Fruit fly (Drosophila melanogaster): ENCODE results near the gene CG45071.
A peak's percentile ranks its signal among the peaks of the same experiment; 100 is the strongest.

DNA sequence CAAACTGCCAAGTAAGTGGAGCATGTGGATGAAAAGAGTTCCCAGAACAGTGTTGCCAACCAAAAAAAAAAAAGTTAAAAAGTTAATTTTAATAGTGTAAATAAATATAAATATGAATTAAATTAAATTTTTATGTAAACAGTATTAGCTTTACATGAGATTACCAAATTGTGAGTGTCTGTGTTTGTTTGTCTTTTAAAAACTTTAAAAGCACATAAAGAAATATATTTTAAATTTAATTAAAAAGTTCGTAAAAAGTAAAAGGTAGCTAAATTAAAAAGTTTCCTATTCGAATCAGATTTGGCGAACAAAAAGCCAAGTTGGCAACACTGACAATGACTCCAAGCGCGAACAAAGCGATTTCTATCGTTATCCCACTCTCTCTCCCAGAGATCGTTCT, 3.3 kb downstream of the CG45071 start:
- TF ChIP-seq Hr39 (GFP tag; optimal IDR thresholded peaks at IDR 0.05) = no peak
- peak; percentile 21; the same call in 1 of the 2 replicates for TF ChIP-seq Gug (GFP tag; IDR thresholded peaks at IDR 0.05)
- peak; percentile 26 for TF ChIP-seq lz (GFP tag; optimal IDR thresholded peaks at IDR 0.05)
- TF ChIP-seq CG8632 (GFP tag; optimal IDR thresholded peaks at IDR 0.05) = peak; percentile 22
- no peak for TF ChIP-seq CG6854 (GFP tag; optimal IDR thresholded peaks at IDR 0.05)
- peak; percentile 5 for TF ChIP-seq dsx (GFP tag; optimal IDR thresholded peaks at IDR 0.05; ENCODE audit: poor library complexity, severe bottlenecking)
- TF ChIP-seq CG3919 (GFP tag; optimal IDR thresholded peaks at IDR 0.05) = no peak
- no peak for TF ChIP-seq svp (GFP tag)
- no peak for TF ChIP-seq vri (GFP tag; optimal IDR thresholded peaks at IDR 0.05)
- no peak for TF ChIP-seq CG11902 (GFP tag; optimal IDR thresholded peaks at IDR 0.05)
- peak; percentile 8 for TF ChIP-seq Sox14 (GFP tag; optimal IDR thresholded peaks at IDR 0.05)

Measured in whole organism, prepupa.